Fruit fly (Drosophila melanogaster): Measurements from ENCODE around the gene CG4598.

DNA sequence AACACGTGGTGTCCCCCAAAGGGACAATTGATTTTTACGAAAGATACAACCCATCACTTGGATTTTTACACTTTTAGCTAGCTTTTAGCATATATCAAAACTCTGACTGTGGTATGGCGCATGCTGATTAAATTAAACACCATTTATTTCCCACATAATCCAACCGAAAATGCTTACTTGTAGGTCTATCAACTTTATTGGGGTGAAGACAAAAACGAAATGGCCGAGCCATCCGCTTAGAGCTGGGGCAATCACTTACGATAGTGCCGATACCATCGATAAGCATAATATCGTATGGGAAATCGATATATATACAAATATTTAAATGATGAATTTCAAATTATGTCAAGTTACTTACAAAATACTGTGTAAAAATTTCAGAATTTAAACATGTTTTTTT lies 21.1 kb upstream of the CG4598 start, which contains the start of gene RpS2:
- TF ChIP-seq Bdp1 (GFP tag; optimal IDR thresholded peaks at IDR 0.05) (no peak), CG6813 (GFP tag; optimal IDR thresholded peaks at IDR 0.05) (no peak), dpn (GFP tag; optimal IDR thresholded peaks at IDR 0.05) (peak; percentile 24 to 26), CG31441 (GFP tag; IDR thresholded peaks at IDR 0.05) (peak; percentile 43; the same call in 1 of the 2 replicates), CG4282 (GFP tag; optimal IDR thresholded peaks at IDR 0.05) (no peak), eyg (GFP tag; optimal IDR thresholded peaks at IDR 0.05) (no peak), CG9876 (GFP tag; optimal IDR thresholded peaks at IDR 0.05) (no peak)

All from whole organism, embryonic.